Worm (Caenorhabditis elegans): Measurements from ENCODE around the gene glb-31.

ce11 chrII:1309892-1310516 lies 8.6 kb upstream of the glb-31 start, which contains the start of the genes alh-6 and fcho-1:
- no peak for TF ChIP-seq flt-1 (GFP tag; IDR thresholded peaks at IDR 0.05)
- no peak for TF ChIP-seq cog-1 (tag; optimal IDR thresholded peaks at IDR 0.05)
- no peak for TF ChIP-seq klf-2 (GFP tag; conservative IDR thresholded peaks at IDR 0.05)
